Fruit fly (Drosophila melanogaster): ENCODE data around the gene CG12003.

Gene CG12003

dm6 chr3L:1568225-1569161 is 3.3 kb downstream of the CG12003 start, which contains the start of gene CG7879 (continued):
- TF ChIP-seq slbo (GFP tag; IDR thresholded peaks at IDR 0.05): peak; percentile 33
- no peak for TF ChIP-seq Usf (GFP tag; optimal IDR thresholded peaks at IDR 0.05)
- no peak for TF ChIP-seq CG14050 (GFP tag; IDR thresholded peaks at IDR 0.05)
- no peak for TF ChIP-seq zen (tag; optimal IDR thresholded peaks at IDR 0.05)
- TF ChIP-seq chn (GFP tag; optimal IDR thresholded peaks at IDR 0.05): no peak
- TF ChIP-seq CG1792 (GFP tag; optimal IDR thresholded peaks at IDR 0.05): no peak
- peak; percentile 51 for TF ChIP-seq CG9727 (GFP tag; optimal IDR thresholded peaks at IDR 0.05)
- TF ChIP-seq CG3847 (GFP tag; IDR thresholded peaks at IDR 0.05): peak; percentile 45
- peak; percentile 91 for TF ChIP-seq sr (GFP tag; IDR thresholded peaks at IDR 0.05)
- no peak for TF ChIP-seq CG11398 (GFP tag; optimal IDR thresholded peaks at IDR 0.05)
- peak; percentile 10 for TF ChIP-seq CG13624 (GFP tag; optimal IDR thresholded peaks at IDR 0.05)
- 0 out of 4 replicates have a peak, but pooled peaks have one; percentile 35 for TF ChIP-seq chinmo (GFP tag; IDR thresholded peaks at IDR 0.05; ENCODE audit: partially characterized antibody)
- no peak for TF ChIP-seq Drgx (GFP tag; IDR thresholded peaks at IDR 0.05)
- peak; percentile 19 for TF ChIP-seq CG4707 (GFP tag; optimal IDR thresholded peaks at IDR 0.05)
- no peak for TF ChIP-seq CG10431 (GFP tag; optimal IDR thresholded peaks at IDR 0.05)
- no peak for TF ChIP-seq ap (GFP tag; IDR thresholded peaks at IDR 0.05)
- TF ChIP-seq oc (tag; optimal IDR thresholded peaks at IDR 0.05): no peak
- peak; percentile 43 for TF ChIP-seq psq (GFP tag; optimal IDR thresholded peaks at IDR 0.05)
- TF ChIP-seq Pdp1 (GFP tag; optimal IDR thresholded peaks at IDR 0.05): peak in 1 of 2 experiments; percentile 76
- no peak for TF ChIP-seq trh (GFP tag; optimal IDR thresholded peaks at IDR 0.05)
- TF ChIP-seq CG4404 (GFP tag; IDR thresholded peaks at IDR 0.05): no peak
- no peak for TF ChIP-seq dimm (GFP tag; IDR thresholded peaks at IDR 0.05)
- TF ChIP-seq CG15479 (GFP tag; optimal IDR thresholded peaks at IDR 0.05): no peak
- TF ChIP-seq Side (GFP tag; optimal IDR thresholded peaks at IDR 0.05): no peak
- peak; percentile 20 for TF ChIP-seq Chrac-16 (GFP tag; optimal IDR thresholded peaks at IDR 0.05)
- no peak for TF ChIP-seq cwo (GFP tag; optimal IDR thresholded peaks at IDR 0.05)
- TF ChIP-seq CG17802 (tag; optimal IDR thresholded peaks at IDR 0.05): peak; percentile 74
- peak; percentile 98 for TF ChIP-seq nerfin-1 (tag; optimal IDR thresholded peaks at IDR 0.05)
- TF ChIP-seq tll (GFP tag; optimal IDR thresholded peaks at IDR 0.05): peak in 1 of 2 experiments; percentile 68
- peak; percentile 34 for TF ChIP-seq sd (tag; optimal IDR thresholded peaks at IDR 0.05)
- TF ChIP-seq emc (GFP tag; optimal IDR thresholded peaks at IDR 0.05): no peak
- TF ChIP-seq amos (GFP tag; IDR thresholded peaks at IDR 0.05; ENCODE audit: partially characterized antibody): no peak; the same call in 1 of the 2 replicates
- TF ChIP-seq zf30C (GFP tag; optimal IDR thresholded peaks at IDR 0.05): no peak
- TF ChIP-seq crol (GFP tag; IDR thresholded peaks at IDR 0.05): peak; percentile 90
- no peak for TF ChIP-seq CG14965 (GFP tag; optimal IDR thresholded peaks at IDR 0.05; ENCODE audit: borderline replicate concordance)
- TF ChIP-seq ken (GFP tag; IDR thresholded peaks at IDR 0.05): peak; percentile 33; the same call in 1 of the 3 replicates
- TF ChIP-seq ind (GFP tag; optimal IDR thresholded peaks at IDR 0.05): no peak
- TF ChIP-seq C15 (GFP tag; IDR thresholded peaks at IDR 0.05): no peak
- TF ChIP-seq inv (GFP tag; IDR thresholded peaks at IDR 0.05; ENCODE audit: partially characterized antibody): no peak
- no peak for TF ChIP-seq Fer2 (tag; optimal IDR thresholded peaks at IDR 0.05)
- TF ChIP-seq HLH54F (GFP tag; optimal IDR thresholded peaks at IDR 0.05): no peak
- no peak for TF ChIP-seq CG13296 (GFP tag; optimal IDR thresholded peaks at IDR 0.05)
- peak; percentile 27 for TF ChIP-seq Deaf1 (tag; optimal IDR thresholded peaks at IDR 0.05)
- peak; percentile 54 for TF ChIP-seq CG12391 (tag; optimal IDR thresholded peaks at IDR 0.05)
- TF ChIP-seq Atf3 (GFP tag; optimal IDR thresholded peaks at IDR 0.05): no peak
- TF ChIP-seq ham (GFP tag; IDR thresholded peaks at IDR 0.05): no peak
- TF ChIP-seq corto (GFP tag; optimal IDR thresholded peaks at IDR 0.05): no peak
- no peak for TF ChIP-seq CG3407 (GFP tag; optimal IDR thresholded peaks at IDR 0.05)

All from whole organism, embryonic.